Worm (Caenorhabditis elegans): ENCODE measurements around the gene srd-5.
A peak's percentile ranks its signal among the peaks of the same experiment; 100 is the strongest.

Gene srd-5

DNA sequence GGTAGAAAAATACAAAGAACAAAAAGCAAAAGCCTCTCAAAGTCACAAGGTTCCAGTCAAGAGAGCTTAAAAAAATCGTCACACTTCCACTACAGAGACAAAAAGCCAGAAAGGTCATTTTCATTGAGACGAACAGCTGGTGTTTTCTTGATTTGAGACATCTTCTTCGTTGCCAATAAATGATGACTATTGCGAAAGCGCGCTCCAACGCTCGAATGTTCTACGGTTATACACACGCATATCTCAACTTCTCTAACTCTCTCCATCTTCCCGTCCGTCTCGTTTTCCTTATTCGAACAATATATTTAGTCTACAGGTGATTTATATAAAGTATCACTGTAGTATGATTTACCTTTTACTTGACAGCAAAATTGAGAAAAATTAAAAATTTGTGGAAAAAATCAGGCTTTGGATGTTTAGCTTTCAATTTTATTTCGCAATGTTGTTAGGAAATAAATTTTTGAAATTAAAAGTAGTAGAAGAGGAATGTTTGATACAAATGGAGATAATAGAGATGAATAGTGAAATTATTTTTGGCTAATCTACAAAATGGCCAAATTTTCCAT, 8.9 kb downstream of the srd-5 start (continued):
- peak; percentile 69 for TF ChIP-seq nhr-11 (tag; optimal IDR thresholded peaks at IDR 0.05)
- no peak for TF ChIP-seq lin-39 (tag; optimal IDR thresholded peaks at IDR 0.05)
- no peak for TF ChIP-seq ceh-44 (GFP tag; IDR thresholded peaks at IDR 0.05)
- no peak for TF ChIP-seq dmd-8 (GFP tag; IDR thresholded peaks at IDR 0.05)
- no peak for TF ChIP-seq sdz-12 (GFP tag; optimal IDR thresholded peaks at IDR 0.05)
- TF ChIP-seq mdl-1 (tag; optimal IDR thresholded peaks at IDR 0.05), result peak in 1 of 2 experiments; percentile 58

DNA sequence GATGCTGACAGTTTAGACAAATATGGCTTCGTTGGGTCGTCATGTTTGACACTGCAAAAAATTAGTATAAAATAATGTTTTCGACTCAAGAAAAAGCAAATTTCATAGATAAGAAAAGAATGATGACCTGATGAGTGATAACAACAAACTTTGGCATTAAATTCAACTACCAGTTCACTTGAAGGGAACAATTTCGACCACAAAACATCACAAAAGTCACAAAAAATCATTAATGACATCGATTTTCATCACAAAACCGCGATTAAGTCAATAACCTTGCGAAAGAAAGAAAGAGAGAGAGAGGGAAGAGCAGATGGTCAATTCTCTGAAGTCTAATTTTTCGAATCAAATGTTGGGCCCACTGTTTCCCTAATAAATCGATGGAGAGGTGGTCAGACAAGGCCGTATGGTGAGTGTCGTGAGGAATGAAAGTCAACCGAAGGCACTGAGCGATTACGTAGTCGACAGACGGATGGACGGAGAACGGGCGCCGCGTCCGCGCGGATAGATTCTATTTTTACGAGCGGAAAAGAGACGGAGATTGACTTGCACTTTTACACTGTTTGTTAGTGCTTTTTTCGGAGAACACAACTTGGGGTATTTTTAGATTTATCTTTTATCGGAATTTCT, 9.8 kb downstream of the srd-5 start, which contains the start of gene bec-1:
Gene bec-1, minus strand, starts transcription at position 51 of the 630 bp plus-strand sequence.
- TF ChIP-seq nhr-28 (tag; optimal IDR thresholded peaks at IDR 0.05), result peak; percentile 8
- peak; percentile 31 for TF ChIP-seq hlh-11 (tag; optimal IDR thresholded peaks at IDR 0.05)
- no peak for TF ChIP-seq ceh-82 (tag; optimal IDR thresholded peaks at IDR 0.05)
- no peak for TF ChIP-seq lin-1 (GFP tag; IDR thresholded peaks at IDR 0.05)
- TF ChIP-seq mxl-3 (GFP tag; optimal IDR thresholded peaks at IDR 0.05), result peak; percentile 40
- TF ChIP-seq nhr-237 (tag; optimal IDR thresholded peaks at IDR 0.05), result no peak
- TF ChIP-seq daf-16 (GFP tag; optimal IDR thresholded peaks at IDR 0.05), result no peak
- peak; percentile 10 for TF ChIP-seq daf-16 (tag; optimal IDR thresholded peaks at IDR 0.05)
- peak; percentile 19 for TF ChIP-seq aha-1 (tag)
- 0 out of 2 replicates have a peak, but pooled peaks have one; percentile 10 for TF ChIP-seq hmg-1.1 (GFP tag; IDR thresholded peaks at IDR 0.05)
- 0 out of 2 replicates have a peak, but pooled peaks have one; percentile 9 for TF ChIP-seq madf-9 (GFP tag; conservative IDR thresholded peaks at IDR 0.05)
- peak in 1 of 2 experiments; percentile 28 for TF ChIP-seq unc-62 (GFP tag; optimal IDR thresholded peaks at IDR 0.05 in 1 of 2)
- TF ChIP-seq unc-62 (tag; optimal IDR thresholded peaks at IDR 0.05), result no peak
- TF ChIP-seq dmd-6 (GFP tag; IDR thresholded peaks at IDR 0.05), result 0 out of 2 replicates have a peak, but pooled peaks have one; percentile 21

DNA sequence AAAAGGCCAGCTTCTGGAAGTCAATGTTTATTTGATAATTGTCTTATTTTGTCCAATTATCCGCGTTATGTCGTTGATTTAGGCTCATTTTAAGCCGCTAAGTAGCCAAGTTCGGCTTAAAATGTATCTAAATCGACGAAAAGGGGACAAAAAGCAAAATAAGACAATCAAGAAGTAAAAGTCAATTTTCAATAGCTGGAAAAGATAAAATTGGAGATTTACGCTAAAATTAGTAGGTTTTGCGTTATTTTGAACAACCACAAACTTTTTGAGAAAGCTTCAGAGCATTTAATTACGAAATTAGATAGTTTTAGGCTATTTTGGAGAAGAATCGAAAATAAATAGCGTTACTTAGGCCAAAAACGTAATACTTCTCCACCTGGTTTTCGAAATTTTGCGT, 11.4 kb downstream of the srd-5 start:
- TF ChIP-seq aha-1 (tag), result peak; percentile 94
- TF ChIP-seq mep-1 (tag; optimal IDR thresholded peaks at IDR 0.05), result no peak
- TF ChIP-seq daf-16 (GFP tag; optimal IDR thresholded peaks at IDR 0.05), result no peak
- peak; percentile 1 for TF ChIP-seq daf-16 (tag; optimal IDR thresholded peaks at IDR 0.05)

DNA sequence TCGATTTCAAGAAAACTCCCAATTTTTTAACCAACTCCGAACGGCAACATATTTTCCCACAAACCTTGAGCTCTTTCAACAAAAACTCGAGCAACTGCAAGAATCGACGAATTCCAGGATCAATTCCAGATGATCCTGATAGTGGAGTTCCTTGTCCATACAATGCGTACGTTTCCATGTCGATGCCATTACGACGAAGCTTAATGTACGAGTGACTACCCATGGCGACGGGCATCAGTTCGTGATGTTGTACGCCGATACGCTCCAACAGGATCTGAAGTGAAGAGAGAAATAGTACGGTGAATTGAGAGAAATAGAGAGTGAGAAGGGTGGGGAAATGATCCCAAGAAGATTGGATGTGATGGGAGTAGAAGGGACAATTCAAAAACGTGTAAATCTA, 12.3 kb downstream of the srd-5 start:
- TF ChIP-seq nhr-102 (tag; optimal IDR thresholded peaks at IDR 0.05), result no peak
- TF ChIP-seq nhr-77 (tag; optimal IDR thresholded peaks at IDR 0.05), result no peak
- TF ChIP-seq aha-1 (tag), result peak; percentile 85
- no peak for TF ChIP-seq dve-1 (tag; optimal IDR thresholded peaks at IDR 0.05; ENCODE audit: insufficient read depth)
- peak in 1 of 2 experiments; percentile 72 for TF ChIP-seq unc-62 (GFP tag; optimal IDR thresholded peaks at IDR 0.05 in 1 of 2)
- TF ChIP-seq unc-62 (tag; optimal IDR thresholded peaks at IDR 0.05), result no peak
- TF ChIP-seq F10B5.3 (tag; optimal IDR thresholded peaks at IDR 0.05), result no peak

DNA sequence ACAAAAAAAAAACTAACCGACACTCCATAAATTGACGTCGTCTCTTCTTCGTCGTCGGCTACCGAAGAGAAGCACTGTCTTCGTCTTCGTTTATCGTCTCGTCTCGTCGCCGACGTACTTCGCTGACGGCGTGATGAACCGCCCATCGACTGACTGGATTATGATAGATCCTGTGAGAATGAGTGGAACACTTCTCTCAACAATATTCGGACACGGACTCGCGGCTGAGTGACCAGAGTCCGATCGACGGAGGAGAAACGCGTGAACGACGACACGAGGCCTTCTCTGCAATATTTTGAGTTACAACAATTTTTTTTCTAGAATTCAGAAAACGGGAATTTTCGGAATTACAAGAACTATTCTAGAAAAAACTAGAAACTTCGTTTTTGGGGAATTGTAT, 14.1 kb downstream of the srd-5 start, which contains the start of gene skn-1:
Gene skn-1, minus strand, starts transcription at position 146 of the 400 bp plus-strand sequence.
- TF ChIP-seq lin-29 (GFP tag; IDR thresholded peaks at IDR 0.05), result no peak
- 0 out of 2 replicates have a peak, but pooled peaks have one; percentile 14 for TF ChIP-seq nhr-42 (GFP tag; IDR thresholded peaks at IDR 0.05)
- peak; percentile 9 for TF ChIP-seq hlh-30 (tag; optimal IDR thresholded peaks at IDR 0.05; ENCODE audit: insufficient read depth)
- TF ChIP-seq fkh-10 (GFP tag; optimal IDR thresholded peaks at IDR 0.05), result no peak
- no peak for TF ChIP-seq ceh-82 (tag; optimal IDR thresholded peaks at IDR 0.05)
- TF ChIP-seq T26A8.4 (GFP tag; IDR thresholded peaks at IDR 0.05), result 0 out of 2 replicates have a peak, but pooled peaks have one; percentile 12
- peak; percentile 27 for TF ChIP-seq duxl-1 (tag; optimal IDR thresholded peaks at IDR 0.05; ENCODE audit: poor library complexity)
